Worm (Caenorhabditis elegans): ENCODE data around the gene F46G11.6.

DNA sequence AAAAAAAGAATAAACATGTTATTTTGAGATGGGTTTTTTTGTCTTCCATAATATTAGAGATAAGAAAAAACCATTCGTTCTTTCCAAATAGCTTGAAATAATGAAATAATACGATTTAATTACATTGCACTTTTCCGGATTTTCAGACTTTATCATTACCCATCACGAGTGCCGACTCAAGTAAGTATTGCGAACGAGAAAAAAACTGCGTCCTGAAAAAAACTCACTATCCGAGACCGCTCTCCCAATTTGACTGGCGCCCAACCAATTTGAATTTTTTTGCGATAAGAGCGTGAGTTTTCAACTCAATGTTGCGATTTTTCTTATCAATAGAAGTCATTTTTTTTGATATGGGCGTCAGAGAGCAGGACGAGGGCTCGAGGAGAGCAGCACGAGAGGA is 26.7 kb downstream of the F46G11.6 start:
- no peak for TF ChIP-seq unc-55 (GFP tag; optimal IDR thresholded peaks at IDR 0.05)
- no peak for TF ChIP-seq pha-4 (tag; optimal IDR thresholded peaks at IDR 0.05)
- no peak for TF ChIP-seq ceh-18 (tag; optimal IDR thresholded peaks at IDR 0.05)
- no peak for TF ChIP-seq eyg-1 (tag; optimal IDR thresholded peaks at IDR 0.05)
- TF ChIP-seq sox-4 (tag; optimal IDR thresholded peaks at IDR 0.05) = no peak
